Worm (Caenorhabditis elegans): Measurements from ENCODE around the gene spr-3.

ce11 chrX:4516758-4517157 lies 2.9 kb downstream of the spr-3 start:
- no peak for TF ChIP-seq ztf-7 (tag; optimal IDR thresholded peaks at IDR 0.05)
- TF ChIP-seq ceh-82 (tag; optimal IDR thresholded peaks at IDR 0.05): no peak

All from whole organism, L4 larva.